Fruit fly (Drosophila melanogaster) whole organism: ENCODE measurements around the gene CG43291.
A peak's percentile ranks its signal among the peaks of the same experiment; 100 is the strongest.

ENCODE experiments used
- CG8478 ChIP-seq: fragments of >200 bp; optimal IDR thresholded peaks from 2 replicates; lab custom pipeline; 2018; ENCODE audit warnings: inconsistent platforms
- Dll ChIP-seq: fragments of >200 bp; optimal IDR thresholded peaks from 2 replicates; lab custom pipeline; 2017
- EcR ChIP-seq, 2 experiments: fragments of >200 bp; optimal IDR thresholded peaks; 2 replicates each; lab custom pipeline; 2017; ENCODE audit warnings: missing biosample characterization in 2 of 2, missing genetic modification characterization in 2 of 2, missing genetic modification reagents in 2 of 2
- pan ChIP-seq: fragments of >200 bp; optimal IDR thresholded peaks from 2 replicates; lab custom pipeline; 2017
- psq ChIP-seq: fragments of >200 bp; optimal IDR thresholded peaks from 2 replicates; lab custom pipeline; 2017
- usp ChIP-seq: fragments of >200 bp; optimal IDR thresholded peaks from 2 replicates; lab custom pipeline; 2017; ENCODE audit warnings: missing biosample characterization, missing genetic modification characterization, mixed read lengths

CG43291 gene

DNA sequence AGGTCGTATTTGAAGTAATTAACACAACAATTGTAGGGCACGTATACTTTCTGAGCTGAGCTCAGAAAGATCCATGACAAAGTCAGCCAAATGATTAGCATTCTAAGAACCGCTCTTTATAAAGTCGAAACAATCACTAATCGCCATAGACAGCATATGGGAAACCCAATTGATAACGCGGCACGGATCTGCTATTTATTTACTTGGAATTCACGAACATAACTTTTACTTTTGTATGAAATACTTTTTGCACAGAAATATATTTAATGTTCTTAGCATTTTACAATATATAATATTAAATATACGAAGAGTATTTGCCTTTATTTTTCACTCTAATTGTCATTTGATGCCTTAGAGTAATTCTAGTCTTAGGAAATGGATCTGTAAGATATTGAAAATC, at the start of gene CG43291:
CG43291 (minus strand) TSS at position 101 of the 400 bp plus-strand sequence.
- TF ChIP-seq usp (GFP tag; lab: Kevin White, UChicago) (no peak), psq (lab: Kevin White, UChicago) (no peak), EcR (GFP tag; optimal IDR thresholded peaks at IDR 0.05; lab: Kevin White, UChicago) (no peak), CG8478 (no peak), Dll (lab: Kevin White, UChicago) (no peak), pan (no peak)

DNA sequence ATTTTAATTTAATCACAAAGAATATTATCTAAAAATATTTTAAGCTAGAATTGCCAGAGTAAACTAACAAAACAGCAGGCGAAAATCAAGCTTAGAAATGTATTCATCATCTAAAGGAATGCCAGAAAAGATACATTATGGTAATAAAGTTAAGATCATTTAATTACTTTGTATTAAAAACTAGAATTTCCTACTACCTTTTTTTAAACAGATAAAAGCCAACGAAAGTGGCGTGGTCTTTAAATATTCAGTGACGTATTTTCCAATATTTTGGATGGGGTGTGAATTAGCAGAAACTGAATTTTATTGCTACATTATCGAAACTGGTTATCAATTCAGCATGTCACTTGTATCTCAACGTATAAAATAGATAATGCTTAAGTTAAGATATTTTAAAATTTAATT, 47.8 kb upstream of the CG43291 start:
- TF ChIP-seq EcR (GFP tag; optimal IDR thresholded peaks at IDR 0.05; lab: Kevin White, UChicago) (no peak), usp (GFP tag; lab: Kevin White, UChicago) (no peak), pan (no peak), psq (lab: Kevin White, UChicago) (no peak), CG8478 (no peak), Dll (lab: Kevin White, UChicago) (no peak)

DNA sequence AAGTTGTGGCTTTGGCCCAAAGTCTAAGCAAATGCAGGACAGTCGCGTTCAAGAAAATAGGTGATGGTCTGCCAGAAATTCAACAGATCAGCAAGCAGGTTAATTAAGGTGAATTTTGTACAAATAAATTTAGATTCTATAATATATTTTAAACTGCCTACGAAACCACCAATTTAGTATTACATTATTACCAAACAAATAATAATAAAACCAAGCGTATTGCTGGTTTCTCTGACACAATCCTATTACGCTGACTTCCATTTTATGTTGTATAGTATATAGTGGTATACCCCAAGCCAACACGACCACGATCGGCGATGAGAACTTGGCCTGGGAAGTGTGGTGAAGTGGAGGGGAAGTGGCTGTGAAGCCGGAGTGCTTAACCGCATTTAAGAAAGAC, 47.0 kb upstream of the CG43291 start:
- TF ChIP-seq CG8478 = no peak
- no peak for TF ChIP-seq usp (GFP tag; lab: Kevin White, UChicago)
- TF ChIP-seq EcR (GFP tag; optimal IDR thresholded peaks at IDR 0.05; lab: Kevin White, UChicago) = no peak
- no peak for TF ChIP-seq pan
- no peak for TF ChIP-seq Dll (lab: Kevin White, UChicago)
- no peak for TF ChIP-seq psq (lab: Kevin White, UChicago)

DNA sequence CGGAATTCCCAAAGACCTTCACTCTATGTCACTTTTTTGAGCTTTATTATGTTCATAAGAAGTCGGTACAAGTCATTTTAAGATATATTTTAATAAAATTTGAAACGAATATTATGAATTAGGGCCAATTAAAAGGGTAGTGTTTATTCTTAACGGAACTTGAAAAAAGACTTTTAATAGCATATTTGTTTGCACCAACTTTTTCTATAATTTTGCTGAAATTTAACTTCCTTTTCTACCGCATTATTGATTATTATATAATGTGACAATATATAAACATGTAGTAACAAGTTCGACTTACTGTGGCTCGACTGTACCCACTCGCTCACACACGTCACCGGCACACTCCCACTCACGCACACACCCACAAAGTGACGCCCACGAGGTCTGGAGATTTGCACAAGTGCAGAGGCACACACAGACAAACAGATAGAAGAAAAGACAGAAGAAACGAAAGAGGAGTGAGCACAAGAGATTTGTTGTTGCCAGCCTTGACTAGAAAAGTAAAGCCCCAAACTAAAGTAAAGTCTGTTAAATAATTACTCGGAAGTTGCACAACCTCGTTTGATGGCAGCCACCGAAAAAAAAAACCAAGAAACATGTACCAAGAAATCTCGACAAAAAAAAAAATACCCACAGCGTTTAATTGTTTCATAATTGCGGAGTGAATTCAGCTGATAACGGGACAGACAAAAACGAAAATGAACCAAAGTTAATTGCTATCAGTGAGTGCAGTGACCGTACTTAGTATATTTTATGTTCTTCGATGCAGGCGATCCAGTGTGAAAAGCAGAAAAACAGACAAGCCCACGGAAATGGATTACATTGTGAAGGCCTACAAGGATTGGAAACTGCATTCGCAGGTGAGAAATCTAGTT, 45.7 kb upstream of the CG43291 start:
- no peak for TF ChIP-seq Dll (lab: Kevin White, UChicago)
- TF ChIP-seq pan = no peak
- no peak for TF ChIP-seq CG8478

DNA sequence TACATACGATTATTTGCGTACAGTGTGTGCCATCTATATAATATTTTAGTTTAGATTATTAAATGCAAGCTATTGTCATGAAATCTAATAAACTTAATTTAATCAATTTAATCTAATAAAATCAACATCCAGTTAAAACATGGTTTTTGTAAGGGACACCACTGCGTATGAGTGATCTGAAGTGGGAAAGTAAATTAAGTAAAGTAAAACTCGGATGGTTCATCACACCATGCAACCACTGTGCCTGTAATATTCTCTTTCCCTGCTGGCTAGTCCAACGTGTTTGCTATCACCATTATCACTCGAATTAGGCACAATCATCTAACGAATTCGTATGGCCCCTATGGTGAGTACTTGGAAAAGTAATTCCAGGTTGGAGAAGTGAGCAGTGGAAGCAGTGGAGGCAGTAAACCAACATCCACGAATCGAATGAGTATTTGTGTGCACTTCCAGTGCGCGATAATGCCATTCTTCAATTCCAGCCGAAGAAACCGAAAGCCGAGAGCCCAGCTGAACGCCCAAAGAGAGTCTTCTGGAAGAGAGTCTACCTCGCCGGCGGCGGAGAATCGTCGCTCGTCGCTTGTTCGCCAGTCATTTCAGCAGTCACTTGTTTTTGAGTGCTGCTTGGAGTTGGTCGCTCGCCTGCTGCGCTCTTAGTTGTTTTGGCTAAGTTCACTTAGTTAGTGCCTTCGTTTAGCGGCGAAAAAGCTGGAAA, 44.3 kb upstream of the CG43291 start, which contains the start of gene red:
red (plus strand) TSS at position 403 of the 715 bp plus-strand sequence.
- TF ChIP-seq usp (GFP tag; lab: Kevin White, UChicago) = no peak
- TF ChIP-seq CG8478 = no peak
- no peak for TF ChIP-seq EcR (GFP tag; optimal IDR thresholded peaks at IDR 0.05; lab: Kevin White, UChicago)
- no peak for TF ChIP-seq psq (lab: Kevin White, UChicago)
- TF ChIP-seq pan = no peak
- no peak for TF ChIP-seq Dll (lab: Kevin White, UChicago)

DNA sequence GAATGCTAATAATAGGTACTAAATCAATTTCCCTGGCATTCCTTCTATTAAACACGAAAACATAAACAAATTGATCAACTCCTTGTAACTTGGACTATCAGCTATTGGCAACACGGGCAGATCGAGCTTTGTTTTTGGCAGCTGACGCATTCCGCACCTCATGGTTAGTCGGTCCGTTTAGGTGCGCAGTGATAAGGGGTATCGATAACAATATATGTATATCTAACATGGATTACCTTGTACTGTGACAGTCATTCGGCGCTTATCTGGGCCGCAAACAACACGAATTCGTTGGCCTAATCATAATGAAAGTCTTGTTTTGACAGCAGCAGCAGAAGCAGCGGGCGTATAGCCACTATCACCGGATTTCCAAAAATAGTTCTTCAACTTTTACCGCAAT, 43.5 kb upstream of the CG43291 start:
- TF ChIP-seq psq (lab: Kevin White, UChicago) (no peak), CG8478 (no peak), usp (GFP tag; lab: Kevin White, UChicago) (no peak)

DNA sequence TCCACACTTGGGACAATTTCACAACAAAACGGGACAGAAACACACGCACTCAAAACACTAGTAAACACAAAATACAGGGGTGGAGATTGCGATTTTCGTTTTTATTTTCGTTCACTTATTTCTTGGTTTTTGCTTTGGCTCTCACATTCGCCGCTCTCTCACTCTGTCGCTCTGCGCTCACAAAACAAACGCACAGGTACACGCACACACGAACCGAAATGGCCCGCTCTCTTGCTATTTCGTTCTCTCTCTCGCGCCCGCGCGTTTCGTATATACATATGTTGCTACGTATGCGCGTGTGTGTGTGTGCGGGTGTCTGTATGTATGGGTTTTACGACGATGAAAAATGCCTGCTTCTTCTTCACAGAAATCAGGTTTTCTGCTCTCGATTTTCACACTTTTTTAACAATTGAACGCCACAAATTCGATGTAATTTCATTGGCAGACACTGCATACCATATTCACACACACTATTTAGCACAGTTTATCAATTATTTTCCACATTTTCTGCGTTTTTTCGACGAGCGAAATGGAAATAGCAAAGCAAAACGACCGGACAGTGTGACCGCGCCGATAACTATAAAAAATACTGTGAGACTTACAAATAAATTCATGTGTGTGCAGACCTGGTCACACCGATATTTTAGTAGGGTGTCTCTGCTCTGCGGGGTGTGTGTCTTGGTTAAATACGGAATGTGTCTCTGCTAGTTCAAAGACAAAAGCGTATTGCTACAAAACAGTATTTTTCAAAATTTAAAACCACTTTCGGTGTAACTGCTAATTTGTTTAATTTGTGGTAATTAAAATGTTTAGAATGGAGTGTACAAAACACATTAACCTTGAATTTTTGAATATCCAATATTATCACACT, 42.1 kb upstream of the CG43291 start, which contains the start of gene trx:
trx (minus strand) TSS at position 584 of the 871 bp plus-strand sequence.
- TF ChIP-seq EcR (GFP tag; optimal IDR thresholded peaks at IDR 0.05; lab: Kevin White, UChicago) = no peak
- TF ChIP-seq psq (lab: Kevin White, UChicago) = no peak
- no peak for TF ChIP-seq CG8478
- no peak for TF ChIP-seq Dll (lab: Kevin White, UChicago)
- TF ChIP-seq pan = no peak
- no peak for TF ChIP-seq usp (GFP tag; lab: Kevin White, UChicago)

DNA sequence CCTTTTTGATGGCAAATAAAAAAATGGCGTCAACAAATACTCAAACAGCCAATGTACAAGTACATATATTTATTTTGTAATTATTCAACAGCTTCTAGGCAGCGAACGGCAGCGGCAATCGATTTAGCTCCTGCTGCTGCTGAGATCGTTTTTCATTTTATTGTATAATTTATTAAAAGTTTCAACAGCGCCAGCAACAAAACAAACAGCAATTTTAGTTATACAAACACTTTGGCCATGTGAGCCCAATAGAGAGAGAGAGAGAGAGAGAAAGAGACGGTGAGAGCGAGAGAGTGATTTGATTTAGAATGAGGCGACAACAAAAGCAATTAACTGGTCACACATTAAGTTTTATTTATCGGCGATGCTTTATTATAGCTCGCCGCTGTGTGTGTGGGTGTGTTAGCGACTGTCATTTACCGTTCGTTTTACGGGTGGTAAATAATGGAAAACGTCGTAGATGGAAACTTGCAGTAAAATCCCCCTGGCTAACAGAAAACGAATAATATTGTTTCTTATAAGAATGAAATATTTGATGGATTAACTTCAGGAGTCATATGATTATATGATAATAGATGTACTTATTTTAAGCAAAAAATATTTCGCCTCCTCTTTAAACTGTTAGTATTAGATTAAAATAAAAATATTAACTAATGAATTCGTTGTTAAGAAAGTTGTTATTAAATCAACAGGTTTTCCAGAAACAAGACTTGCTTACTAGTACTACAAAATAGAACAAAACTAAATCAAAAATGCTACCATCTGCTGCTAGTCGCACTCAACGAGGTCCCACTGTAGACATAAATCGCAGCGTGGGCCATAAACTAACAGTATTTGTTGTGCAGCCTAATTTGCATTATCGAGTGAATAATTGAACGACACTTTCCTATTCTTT, 40.8 kb upstream of the CG43291 start:
- TF ChIP-seq Dll (lab: Kevin White, UChicago) = no peak
- TF ChIP-seq EcR (GFP tag; optimal IDR thresholded peaks at IDR 0.05; lab: Kevin White, UChicago) = no peak
- no peak for TF ChIP-seq psq (lab: Kevin White, UChicago)
- no peak for TF ChIP-seq CG8478
- TF ChIP-seq usp (GFP tag; lab: Kevin White, UChicago) = no peak
- no peak for TF ChIP-seq pan

DNA sequence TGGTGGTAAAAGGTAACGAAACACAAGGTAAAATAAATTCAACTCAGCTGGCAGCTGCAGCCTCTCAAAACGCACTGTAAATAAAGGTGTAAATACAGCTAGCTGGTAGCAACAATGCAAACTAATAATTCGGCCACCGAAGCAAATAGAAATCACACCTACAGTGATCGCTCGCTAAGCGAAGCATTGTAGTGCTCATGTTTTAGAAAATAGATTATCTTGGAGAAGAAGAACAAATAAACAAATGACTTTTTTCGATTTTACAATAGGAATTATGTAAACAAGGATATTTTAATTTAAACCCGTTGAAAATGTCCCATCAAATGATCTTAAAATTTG, 39.9 kb upstream of the CG43291 start:
- TF ChIP-seq usp (GFP tag; lab: Kevin White, UChicago) (no peak), Dll (lab: Kevin White, UChicago) (no peak), EcR (GFP tag; optimal IDR thresholded peaks at IDR 0.05; lab: Kevin White, UChicago) (no peak), CG8478 (no peak), pan (no peak), psq (lab: Kevin White, UChicago) (no peak)

DNA sequence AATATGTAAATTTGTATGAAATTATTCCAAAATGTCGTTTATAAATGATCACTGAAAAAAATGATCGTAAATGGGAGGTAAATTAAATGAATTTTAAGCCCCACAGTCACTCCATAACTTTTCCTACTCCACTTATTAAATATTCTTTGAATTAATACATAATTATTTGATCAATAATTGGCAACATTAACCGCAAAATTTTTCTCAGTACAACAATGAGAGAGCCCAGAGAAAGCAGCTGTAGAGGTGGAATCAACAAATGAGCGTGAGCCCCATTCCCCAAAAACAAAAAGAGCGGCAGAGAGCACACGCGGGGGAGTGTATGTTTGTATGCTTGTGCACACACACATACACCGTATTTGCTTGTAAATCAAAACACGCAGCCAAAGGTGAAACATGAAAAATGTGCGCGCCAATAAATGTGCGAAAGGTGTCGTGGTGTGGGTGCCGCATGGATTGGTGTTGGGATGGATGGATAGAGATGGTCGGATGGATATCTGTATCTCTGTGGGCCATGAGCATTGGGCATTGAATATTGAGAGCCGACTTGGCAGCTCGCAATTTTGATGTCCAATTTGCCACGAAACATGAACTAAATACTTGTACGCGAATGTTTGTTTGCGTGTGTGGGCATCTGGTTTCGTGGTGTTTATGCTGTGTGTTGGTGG, 39.4 kb upstream of the CG43291 start:
- TF ChIP-seq Dll (lab: Kevin White, UChicago) (peak; percentile 92), usp (GFP tag; lab: Kevin White, UChicago) (no peak)
